Worm (Caenorhabditis elegans) whole organism, midembryonic: ENCODE data around the gene ZK177.2.

Experiments
- T22C8.4 ChIP-seq: fragments of 200-800 bp; sonication (Bioruptor generic); IDR thresholded peaks from 2 replicates; pipeline ENCODE4 v1.3.6; 2022; ENCODE audit warnings: missing genetic modification characterization, missing compliant biosample characterization
- cog-1 ChIP-seq: sonication (generic microtip); optimal IDR thresholded peaks from 2 replicates; lab custom pipeline; 2016; ENCODE audit warnings: missing genetic modification characterization, missing compliant biosample characterization
- flt-1 ChIP-seq: fragments of 200-800 bp; sonication (Bioruptor generic); IDR thresholded peaks from 2 replicates; pipeline ENCODE4 v1.3.6; 2022; ENCODE audit warnings: missing genetic modification characterization, missing compliant biosample characterization
- klf-2 ChIP-seq: fragments of 200-800 bp; sonication (Bioruptor generic); conservative IDR thresholded peaks from 2 replicates; pipeline ENCODE4 v1.3.6; 2022; ENCODE audit warnings: missing genetic modification reagents, missing genetic modification characterization, missing compliant biosample characterization
- med-1 ChIP-seq: sonication (generic microtip); optimal IDR thresholded peaks from 2 replicates; lab custom pipeline; 2017; ENCODE audit warnings: missing genetic modification characterization, mild to moderate bottlenecking, missing compliant biosample characterization, antibody characterized with exemption, missing genetic modification reagents; ENCODE audit not compliant: insufficient read depth
- ref-1 ChIP-seq: fragments of 200-800 bp; sonication (Bioruptor generic); conservative IDR thresholded peaks from 2 replicates; pipeline ENCODE4 v1.3.6; 2022; ENCODE audit warnings: missing genetic modification reagents, missing genetic modification characterization, missing compliant biosample characterization
- tab-1 ChIP-seq: fragments of 200-800 bp; sonication (Bioruptor generic); IDR thresholded peaks from 2 replicates; pipeline ENCODE4 v1.3.6; 2022; ENCODE audit warnings: missing genetic modification characterization, missing compliant biosample characterization
- ztf-23 ChIP-seq: fragments of 200-800 bp; sonication (Bioruptor generic); IDR thresholded peaks from 2 replicates; pipeline ENCODE4 v1.3.6; 2022; ENCODE audit warnings: missing genetic modification reagents, missing genetic modification characterization, missing compliant biosample characterization
- ztf-29 ChIP-seq: fragments of 200-800 bp; sonication (Bioruptor generic); IDR thresholded peaks from 2 replicates; pipeline ENCODE4 v1.3.6; 2022; ENCODE audit warnings: missing genetic modification reagents, missing genetic modification characterization, missing compliant biosample characterization

ce11 chrII:5505820-5506287 lies 13.2 kb upstream of the ZK177.2 start, which contains the start of gene npp-24:
- no peak for TF ChIP-seq cog-1
- TF ChIP-seq ref-1 (GFP tag; lab: Robert Waterston, UW), result no peak
- TF ChIP-seq ztf-29 (GFP tag; lab: Robert Waterston, UW), result no peak
- no peak for TF ChIP-seq flt-1 (GFP tag; lab: Robert Waterston, UW)
- no peak for TF ChIP-seq tab-1 (GFP tag; lab: Robert Waterston, UW)
- no peak for TF ChIP-seq med-1 (GFP tag; lab: Kevin White, UChicago)
- TF ChIP-seq ztf-23 (GFP tag; lab: Robert Waterston, UW), result no peak
- TF ChIP-seq klf-2 (GFP tag; lab: Robert Waterston, UW), result no peak
- TF ChIP-seq T22C8.4 (GFP tag; lab: Robert Waterston, UW), result no peak
